Fruit fly (Drosophila melanogaster) whole organism, embryonic: ENCODE results near the gene GstZ1.

Experiments used
- Adf1 ChIP-seq: fragments of 200-800 bp; sonication (Bioruptor generic); IDR thresholded peaks from 2 replicates; pipeline ENCODE4 v1.3.6; 2022; ENCODE audit warnings: missing biosample characterization, missing genetic modification characterization
- B-H2 ChIP-seq: fragments of 200-800 bp; sonication (Bioruptor generic); optimal IDR thresholded peaks from 2 replicates; lab custom pipeline; 2018; ENCODE audit warnings: missing biosample characterization, mild to moderate bottlenecking, missing genetic modification characterization
- CG10543 ChIP-seq: fragments of 200-800 bp; sonication (Bioruptor generic); optimal IDR thresholded peaks from 3 replicates; lab custom pipeline; 2017; ENCODE audit warnings: missing biosample characterization, mild to moderate bottlenecking, missing genetic modification characterization, moderate library complexity
- CG11085 ChIP-seq: fragments of 200-800 bp; sonication (Bioruptor generic); IDR thresholded peaks from 2 replicates; pipeline ENCODE4 v1.3.6; 2022; ENCODE audit warnings: missing biosample characterization, missing genetic modification characterization
- CG12299 ChIP-seq: fragments of 200-800 bp; sonication (Bioruptor generic); optimal IDR thresholded peaks from 2 replicates; lab custom pipeline; 2018; ENCODE audit warnings: missing biosample characterization, mild to moderate bottlenecking, missing genetic modification characterization
- CG17912 ChIP-seq: fragments of 200-800 bp; sonication (Bioruptor generic); optimal IDR thresholded peaks from 2 replicates; lab custom pipeline; 2018; ENCODE audit warnings: missing biosample characterization, mild to moderate bottlenecking, missing genetic modification characterization
- CG2678 ChIP-seq: fragments of 200-800 bp; sonication (Bioruptor generic); optimal IDR thresholded peaks from 3 replicates; lab custom pipeline; 2019; ENCODE audit warnings: missing biosample characterization, mild to moderate bottlenecking, missing genetic modification characterization, moderate library complexity
- CG34224 ChIP-seq: fragments of 200-800 bp; sonication (Bioruptor generic); IDR thresholded peaks from 3 replicates; pipeline ENCODE4 v1.3.6; 2022; ENCODE audit warnings: missing biosample characterization, missing genetic modification characterization; ENCODE audit not compliant: partially characterized antibody
- CG3726 ChIP-seq: fragments of 200-800 bp; sonication (Bioruptor generic); IDR thresholded peaks from 3 replicates; pipeline ENCODE4, ENCODE4 v1.3.6; 2022; ENCODE audit warnings: missing biosample characterization, missing genetic modification characterization
- CG42726 ChIP-seq: fragments of 200-800 bp; sonication (Bioruptor generic); IDR thresholded peaks from 2 replicates; pipeline ENCODE4 v1.3.6; 2022; ENCODE audit warnings: missing biosample characterization, missing genetic modification characterization; ENCODE audit not compliant: partially characterized antibody
- CG6765 ChIP-seq: fragments of 200-800 bp; sonication (Bioruptor generic); optimal IDR thresholded peaks from 3 replicates; lab custom pipeline; 2017; ENCODE audit warnings: missing biosample characterization, mild to moderate bottlenecking, missing genetic modification characterization
- CG7987 ChIP-seq: fragments of 200-800 bp; sonication (Bioruptor generic); optimal IDR thresholded peaks from 2 replicates; lab custom pipeline; 2018; ENCODE audit warnings: missing biosample characterization, mild to moderate bottlenecking, missing genetic modification characterization, moderate library complexity
- CG8290 ChIP-seq, 3 experiments: fragments of 200-800 bp; sonication (Bioruptor generic); optimal IDR thresholded peaks; 2 replicates each; lab custom pipeline; 2016 to 2019; ENCODE audit warnings: missing biosample characterization in 3 of 3, missing genetic modification characterization in 3 of 3, mild to moderate bottlenecking in 2 of 3, moderate library complexity in 1 of 3
- CG9932 ChIP-seq: fragments of 200-800 bp; sonication (Bioruptor generic); IDR thresholded peaks from 2 replicates; pipeline ENCODE4 v1.3.6; 2022; ENCODE audit warnings: missing biosample characterization, missing genetic modification characterization
- Dad ChIP-seq: fragments of 200-800 bp; sonication (Bioruptor generic); optimal IDR thresholded peaks from 3 replicates; lab custom pipeline; 2016; ENCODE audit warnings: missing biosample characterization, missing genetic modification characterization
- Dll ChIP-seq: fragments of 200-800 bp; sonication (Bioruptor generic); IDR thresholded peaks from 4 replicates; pipeline ENCODE4 v1.3.6; 2022; ENCODE audit warnings: missing biosample characterization, missing genetic modification characterization; ENCODE audit not compliant: partially characterized antibody
- Dref ChIP-seq: fragments of 200-800 bp; sonication (Bioruptor generic); IDR thresholded peaks from 2 replicates; pipeline ENCODE4 v1.3.6; 2022; ENCODE audit warnings: missing biosample characterization, missing genetic modification characterization
- Ets97D ChIP-seq: fragments of 200-800 bp; sonication (Bioruptor generic); optimal IDR thresholded peaks from 3 replicates; lab custom pipeline; 2016; ENCODE audit warnings: missing biosample characterization, missing genetic modification characterization
- Max ChIP-seq: fragments of 200-800 bp; sonication (Bioruptor generic); optimal IDR thresholded peaks from 2 replicates; lab custom pipeline; 2016; ENCODE audit warnings: missing biosample characterization, mild to moderate bottlenecking, missing genetic modification characterization
- Med ChIP-seq: fragments of 200-800 bp; sonication (Bioruptor generic); peaks from one replicate; lab custom pipeline; 2016; ENCODE audit warnings: missing biosample characterization, missing genetic modification characterization, mild to moderate bottlenecking, inconsistent platforms, moderate library complexity
- Opbp ChIP-seq: fragments of 200-800 bp; sonication (Bioruptor generic); IDR thresholded peaks from 3 replicates; pipeline ENCODE4 v1.3.6; 2022; ENCODE audit warnings: missing biosample characterization, missing genetic modification characterization; ENCODE audit not compliant: partially characterized antibody
- Pdp1 ChIP-seq, 2 experiments: fragments of 200-800 bp; sonication (Bioruptor generic); optimal IDR thresholded peaks; 3 replicates each; lab custom pipeline; 2016; ENCODE audit warnings: missing biosample characterization in 2 of 2, missing genetic modification characterization in 2 of 2, mild to moderate bottlenecking in 1 of 2, moderate library complexity in 1 of 2
- Ptx1 ChIP-seq: fragments of 200-800 bp; sonication (Bioruptor generic); IDR thresholded peaks from 2 replicates; pipeline ENCODE4 v1.3.6; 2022; ENCODE audit warnings: missing biosample characterization, missing genetic modification characterization
- Scr ChIP-seq: fragments of 200-800 bp; sonication (Bioruptor generic); IDR thresholded peaks from 2 replicates; pipeline ENCODE4 v1.3.6; 2022; ENCODE audit warnings: missing biosample characterization, missing genetic modification characterization; ENCODE audit not compliant: partially characterized antibody
- Sry-β ChIP-seq: fragments of 200-800 bp; sonication (Bioruptor generic); optimal IDR thresholded peaks from 2 replicates; lab custom pipeline; 2018; ENCODE audit warnings: missing biosample characterization, mild to moderate bottlenecking, missing genetic modification characterization, moderate library complexity
- Usf ChIP-seq: fragments of 200-800 bp; sonication (Bioruptor generic); optimal IDR thresholded peaks from 2 replicates; lab custom pipeline; 2017; ENCODE audit warnings: missing genotype, missing biosample characterization, missing genetic modification characterization
- Xbp1 ChIP-seq: fragments of 200-800 bp; sonication (Bioruptor generic); optimal IDR thresholded peaks from 3 replicates; lab custom pipeline; 2016; ENCODE audit warnings: missing biosample characterization, mild to moderate bottlenecking, missing genetic modification characterization
- amos ChIP-seq: fragments of 200-800 bp; sonication (Bioruptor generic); IDR thresholded peaks from 2 replicates; pipeline ENCODE4 v1.3.6; 2022; ENCODE audit warnings: missing biosample characterization, missing genetic modification characterization; ENCODE audit not compliant: partially characterized antibody
- ash1 ChIP-seq: fragments of 200-800 bp; sonication (Bioruptor generic); optimal IDR thresholded peaks from 2 replicates; lab custom pipeline; 2018; ENCODE audit warnings: missing biosample characterization, mild to moderate bottlenecking, missing genetic modification characterization
- bbx ChIP-seq: fragments of 200-800 bp; sonication (Bioruptor generic); IDR thresholded peaks from 2 replicates; pipeline ENCODE4 v1.3.6; 2022; ENCODE audit warnings: missing biosample characterization, missing genetic modification characterization; ENCODE audit not compliant: partially characterized antibody
- chn ChIP-seq: fragments of 200-800 bp; sonication (Bioruptor generic); optimal IDR thresholded peaks from 2 replicates; lab custom pipeline; 2016; ENCODE audit warnings: missing biosample characterization, missing genetic modification characterization
- dan ChIP-seq: fragments of 200-800 bp; sonication (Bioruptor generic); IDR thresholded peaks from 2 replicates; pipeline ENCODE4 v1.3.6; 2022; ENCODE audit warnings: missing biosample characterization, missing genetic modification characterization
- ems ChIP-seq: fragments of 200-800 bp; sonication (Bioruptor generic); optimal IDR thresholded peaks from 3 replicates; lab custom pipeline; 2016; ENCODE audit warnings: missing biosample characterization, missing genetic modification characterization
- fu2 ChIP-seq: fragments of 200-800 bp; sonication (Bioruptor generic); optimal IDR thresholded peaks from 2 replicates; lab custom pipeline; 2016; ENCODE audit warnings: missing biosample characterization, missing genetic modification characterization
- gro ChIP-seq: fragments of 200-800 bp; sonication (Bioruptor generic); optimal IDR thresholded peaks from 2 replicates; lab custom pipeline; 2016; ENCODE audit warnings: missing biosample characterization, missing genetic modification characterization
- her ChIP-seq: fragments of 200-800 bp; sonication (Bioruptor generic); optimal IDR thresholded peaks from 2 replicates; lab custom pipeline; 2016; ENCODE audit warnings: missing biosample characterization, missing genetic modification characterization
- ind ChIP-seq: fragments of 200-800 bp; sonication (Bioruptor generic); optimal IDR thresholded peaks from 3 replicates; lab custom pipeline; 2016; ENCODE audit warnings: missing biosample characterization, missing genetic modification characterization
- jumu ChIP-seq: fragments of 200-800 bp; sonication (Bioruptor generic); optimal IDR thresholded peaks from 3 replicates; lab custom pipeline; 2016; ENCODE audit warnings: missing biosample characterization, missing genetic modification characterization
- ken ChIP-seq: fragments of 200-800 bp; sonication (Bioruptor generic); IDR thresholded peaks from 3 replicates; pipeline ENCODE4 v1.3.6; 2022; ENCODE audit warnings: missing biosample characterization, missing genetic modification characterization
- lab ChIP-seq: fragments of 200-800 bp; sonication (Bioruptor generic); optimal IDR thresholded peaks from 3 replicates; lab custom pipeline; 2017; ENCODE audit warnings: missing biosample characterization, missing genetic modification characterization, mild to moderate bottlenecking, moderate library complexity, missing genetic modification reagents
- mirr ChIP-seq: fragments of 200-800 bp; sonication (Bioruptor generic); optimal IDR thresholded peaks from 3 replicates; lab custom pipeline; 2018; ENCODE audit warnings: missing biosample characterization, mild to moderate bottlenecking, missing genetic modification characterization
- nau ChIP-seq: fragments of 200-800 bp; sonication (Bioruptor generic); optimal IDR thresholded peaks from 3 replicates; lab custom pipeline; 2017; ENCODE audit warnings: missing biosample characterization, mild to moderate bottlenecking, missing genetic modification characterization, missing genetic modification reagents
- onecut ChIP-seq: fragments of 200-800 bp; sonication (Bioruptor generic); IDR thresholded peaks from 2 replicates; pipeline ENCODE4 v1.3.6; 2022; ENCODE audit warnings: missing biosample characterization, missing genetic modification characterization
- repo ChIP-seq: fragments of 200-800 bp; sonication (Bioruptor generic); optimal IDR thresholded peaks from 2 replicates; lab custom pipeline; 2016; ENCODE audit warnings: missing biosample characterization, missing genetic modification characterization
- run ChIP-seq: fragments of 200-800 bp; sonication (Bioruptor generic); optimal IDR thresholded peaks from 3 replicates; lab custom pipeline; 2018; ENCODE audit warnings: missing biosample characterization, mild to moderate bottlenecking, missing genetic modification characterization
- sc ChIP-seq, 3 experiments: fragments of >200 bp in 2 of 3; fragments of 200-800 bp in 1 of 3; sonication (Bioruptor generic) in 1 of 3; optimal IDR thresholded peaks; 2 replicates in 2 of 3; 3 replicates in 1 of 3; lab custom pipeline; 2017; ENCODE audit warnings: mild to moderate bottlenecking in 1 of 3, missing biosample characterization in 1 of 3, missing genetic modification characterization in 1 of 3, missing genetic modification reagents in 1 of 3
- sna ChIP-seq: fragments of 200-800 bp; sonication (Bioruptor generic); IDR thresholded peaks from 2 replicates; pipeline ENCODE4 v1.3.6; 2022; ENCODE audit warnings: missing biosample characterization, missing genetic modification characterization; ENCODE audit not compliant: partially characterized antibody
- tap ChIP-seq: fragments of 200-800 bp; optimal IDR thresholded peaks from 3 replicates; lab custom pipeline; 2019; ENCODE audit warnings: missing biosample characterization, mild to moderate bottlenecking, missing genetic modification characterization, moderate library complexity
- zfh1 ChIP-seq: fragments of 200-800 bp; sonication (Bioruptor generic); IDR thresholded peaks from 3 replicates; pipeline ENCODE4 v1.3.6; 2022; ENCODE audit warnings: missing biosample characterization, missing genetic modification characterization

Gene GstZ1

DNA sequence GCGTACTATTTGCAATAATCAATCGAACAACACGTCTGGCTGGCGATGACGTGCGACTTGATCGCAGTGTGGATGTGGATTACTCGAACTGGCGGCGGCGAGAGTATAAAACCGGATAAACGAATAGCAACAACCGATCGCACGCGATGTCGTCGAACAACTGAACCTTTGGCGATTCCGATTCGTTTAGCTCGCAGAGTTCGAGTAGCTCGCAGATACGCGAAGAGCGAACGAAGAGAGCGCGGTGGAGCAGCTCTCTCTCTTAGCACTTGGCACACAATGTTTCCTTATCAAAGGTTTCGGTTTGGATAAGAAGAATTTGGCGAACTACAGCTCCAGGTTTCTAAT is 46.0 kb upstream of the GstZ1 start, which contains the start of gene RhoL (continued):
- no peak for TF ChIP-seq CG8290 (GFP tag; optimal IDR thresholded peaks at IDR 0.05; lab: Kevin White, UChicago)
- peak in 1 of 2 experiments; percentile 70 for TF ChIP-seq CG8290 (tag; optimal IDR thresholded peaks at IDR 0.05; lab: Kevin White, UChicago)
- no peak for TF ChIP-seq fu2 (GFP tag; lab: Kevin White, UChicago)
- no peak for TF ChIP-seq sc (optimal IDR thresholded peaks at IDR 0.05; lab: Kevin White, UChicago)
- TF ChIP-seq sc (GFP tag; optimal IDR thresholded peaks at IDR 0.05; lab: Kevin White, UChicago), result no peak
- no peak for TF ChIP-seq zfh1 (GFP tag; lab: Robert Waterston, UW)
- TF ChIP-seq amos (GFP tag; lab: Robert Waterston, UW), result no peak; the same call in 1 of the 2 replicates
- peak; percentile 33; the same call in 1 of the 2 replicates for TF ChIP-seq onecut
- TF ChIP-seq CG7987, result peak; percentile 29
- no peak for TF ChIP-seq Max (GFP tag; lab: Kevin White, UChicago)
- no peak for TF ChIP-seq CG9932 (GFP tag; lab: Robert Waterston, UW)
- peak; percentile 70 for TF ChIP-seq bbx (GFP tag; lab: Robert Waterston, UW)
- peak; percentile 35; the same call in 2 of the 3 replicates for TF ChIP-seq CG34224 (GFP tag; lab: Robert Waterston, UW)
- TF ChIP-seq Usf, result no peak
- TF ChIP-seq Sry-β (GFP tag; lab: Kevin White, UChicago), result no peak
- peak; percentile 81 for TF ChIP-seq CG10543 (GFP tag; lab: Kevin White, UChicago)
- TF ChIP-seq jumu (GFP tag; lab: Kevin White, UChicago), result no peak
- no peak for TF ChIP-seq CG3726 (GFP tag; lab: Robert Waterston, UW)
- TF ChIP-seq Dref (GFP tag; lab: Robert Waterston, UW), result no peak
- TF ChIP-seq Ets97D (GFP tag; lab: Kevin White, UChicago), result no peak
- peak; percentile 47 for TF ChIP-seq B-H2 (GFP tag; lab: Kevin White, UChicago)
- TF ChIP-seq Pdp1 (GFP tag; optimal IDR thresholded peaks at IDR 0.05; lab: Kevin White, UChicago), result peak in 1 of 2 experiments; percentile 34
- TF ChIP-seq CG11085 (GFP tag; lab: Robert Waterston, UW), result no peak
- peak; percentile 83 for TF ChIP-seq mirr (GFP tag; lab: Kevin White, UChicago)
- TF ChIP-seq gro, result peak; percentile 61
- TF ChIP-seq run (tag; lab: Kevin White, UChicago), result no peak
- peak; percentile 62 for TF ChIP-seq sna (GFP tag; lab: Robert Waterston, UW)
- peak; percentile 1 for TF ChIP-seq ash1 (GFP tag; lab: Kevin White, UChicago)
- TF ChIP-seq CG12299 (tag; lab: Kevin White, UChicago), result peak; percentile 0
- no peak for TF ChIP-seq dan (GFP tag; lab: Robert Waterston, UW)
- no peak for TF ChIP-seq CG2678
- no peak for TF ChIP-seq ems
- TF ChIP-seq Med (GFP tag; lab: Kevin White, UChicago), result peak; percentile 88
- peak; percentile 21 for TF ChIP-seq Xbp1 (GFP tag; lab: Kevin White, UChicago)
- TF ChIP-seq Dll, result peak; percentile 57; the same call in 1 of the 4 replicates
- TF ChIP-seq Opbp (GFP tag; lab: Robert Waterston, UW), result peak; percentile 30; the same call in 1 of the 3 replicates
- no peak for TF ChIP-seq repo
- TF ChIP-seq chn, result peak; percentile 37
- no peak for TF ChIP-seq ind (GFP tag; lab: Kevin White, UChicago)
- peak; percentile 69 for TF ChIP-seq CG17912 (GFP tag; lab: Kevin White, UChicago)
- TF ChIP-seq lab (GFP tag; lab: Kevin White, UChicago), result peak; percentile 60
- TF ChIP-seq Dad (GFP tag; lab: Kevin White, UChicago), result peak; percentile 39
- TF ChIP-seq CG42726 (GFP tag; lab: Robert Waterston, UW), result peak; percentile 57; the same call in 1 of the 2 replicates
- TF ChIP-seq Adf1 (GFP tag; lab: Robert Waterston, UW), result peak; percentile 43; the same call in 1 of the 2 replicates
- TF ChIP-seq CG6765 (GFP tag; lab: Kevin White, UChicago), result peak; percentile 32
- TF ChIP-seq her, result peak; percentile 50
- peak; percentile 48 for TF ChIP-seq tap
- peak; percentile 37 for TF ChIP-seq nau (GFP tag; lab: Kevin White, UChicago)
- no peak for TF ChIP-seq Ptx1 (GFP tag; lab: Robert Waterston, UW)
- 0 out of 2 replicates have a peak, but pooled peaks have one; percentile 28 for TF ChIP-seq Scr (GFP tag; lab: Robert Waterston, UW)
- TF ChIP-seq ken (GFP tag; lab: Robert Waterston, UW), result no peak
